Fruit fly (Drosophila melanogaster): ENCODE measurements around the gene CG8907.

The CG8907 gene

dm6 chr3R:17008018-17008674, at the start of gene CG8907:
CG8907 (plus strand) TSS chr3R:17008269.
- TF ChIP-seq Eip78C (GFP tag) (peak; percentile 49), svp (GFP tag) (peak; percentile 94), acj6 (GFP tag; optimal IDR thresholded peaks at IDR 0.05) (no peak), vri (GFP tag; optimal IDR thresholded peaks at IDR 0.05) (peak; percentile 93), Sox15 (GFP tag; optimal IDR thresholded peaks at IDR 0.05) (no peak)

- no peak for TF ChIP-seq OdsH (GFP tag; optimal IDR thresholded peaks at IDR 0.05)
- no peak for TF ChIP-seq CG15336 (GFP tag; IDR thresholded peaks at IDR 0.05)
- no peak for TF ChIP-seq CG3919 (GFP tag; optimal IDR thresholded peaks at IDR 0.05)
- TF ChIP-seq CG6276 (GFP tag; optimal IDR thresholded peaks at IDR 0.05), result peak; percentile 55
- TF ChIP-seq salr (GFP tag; optimal IDR thresholded peaks at IDR 0.05), result no peak
- TF ChIP-seq CG16779 (tag; optimal IDR thresholded peaks at IDR 0.05), result no peak
- TF ChIP-seq CG32006 (GFP tag; optimal IDR thresholded peaks at IDR 0.05), result no peak
- no peak for TF ChIP-seq CG1621 (tag; optimal IDR thresholded peaks at IDR 0.05)
- no peak for TF ChIP-seq CG11902 (GFP tag; optimal IDR thresholded peaks at IDR 0.05)
- no peak for TF ChIP-seq CG8632 (GFP tag; optimal IDR thresholded peaks at IDR 0.05)
- TF ChIP-seq fd59A (GFP tag; optimal IDR thresholded peaks at IDR 0.05), result no peak
- TF ChIP-seq CG6163 (GFP tag; IDR thresholded peaks at IDR 0.05), result peak; percentile 39; the same call in 1 of the 3 replicates
- TF ChIP-seq Eip78C (GFP tag), result no peak
- TF ChIP-seq CG8119 (GFP tag; IDR thresholded peaks at IDR 0.05), result no peak
Measured at dm6 chr3R:16960219-16960618, 47.9 kb upstream of the CG8907 start.

- TF ChIP-seq CG31627 (GFP tag; optimal IDR thresholded peaks at IDR 0.05) (no peak), CG3919 (GFP tag; optimal IDR thresholded peaks at IDR 0.05) (no peak), CG10669 (GFP tag; optimal IDR thresholded peaks at IDR 0.05) (no peak), CG15336 (GFP tag; IDR thresholded peaks at IDR 0.05) (no peak), CG16779 (tag; optimal IDR thresholded peaks at IDR 0.05) (no peak), CG8319 (GFP tag; optimal IDR thresholded peaks at IDR 0.05) (no peak), net (GFP tag; optimal IDR thresholded peaks at IDR 0.05) (no peak)
Measured at dm6 chr3R:16962303-16962702, 45.8 kb upstream of the CG8907 start.

- no peak for TF ChIP-seq CG7368 (GFP tag; optimal IDR thresholded peaks at IDR 0.05)
- peak; percentile 53 for TF ChIP-seq CG3032 (tag; optimal IDR thresholded peaks at IDR 0.05)
- TF ChIP-seq CG11902 (GFP tag; optimal IDR thresholded peaks at IDR 0.05), result peak; percentile 14
- TF ChIP-seq CG15336 (GFP tag; IDR thresholded peaks at IDR 0.05), result no peak
- TF ChIP-seq fd59A (GFP tag; optimal IDR thresholded peaks at IDR 0.05), result no peak
- no peak for TF ChIP-seq fd85E (GFP tag; optimal IDR thresholded peaks at IDR 0.05)
- TF ChIP-seq CG4318 (GFP tag; optimal IDR thresholded peaks at IDR 0.05), result no peak
- peak in 1 of 2 experiments; percentile 25 for TF ChIP-seq salr (GFP tag; optimal IDR thresholded peaks at IDR 0.05)
- TF ChIP-seq CG32006 (GFP tag; optimal IDR thresholded peaks at IDR 0.05), result no peak
- TF ChIP-seq Gug (GFP tag; IDR thresholded peaks at IDR 0.05), result peak; percentile 23; the same call in 1 of the 2 replicates
- peak; percentile 8 for TF ChIP-seq cyc (GFP tag; optimal IDR thresholded peaks at IDR 0.05)
- TF ChIP-seq CG10631 (GFP tag; optimal IDR thresholded peaks at IDR 0.05), result peak; percentile 57
- TF ChIP-seq CG16779 (tag; optimal IDR thresholded peaks at IDR 0.05), result no peak
- peak; percentile 42 for TF ChIP-seq pdm3 (GFP tag; optimal IDR thresholded peaks at IDR 0.05)
- TF ChIP-seq CG34406 (GFP tag; optimal IDR thresholded peaks at IDR 0.05), result peak; percentile 34
- peak; percentile 36 for TF ChIP-seq CG8632 (GFP tag; optimal IDR thresholded peaks at IDR 0.05)
- TF ChIP-seq CG6854 (GFP tag; optimal IDR thresholded peaks at IDR 0.05), result no peak
- no peak for TF ChIP-seq CG11294 (GFP tag; IDR thresholded peaks at IDR 0.05)
- TF ChIP-seq CG6792 (GFP tag; optimal IDR thresholded peaks at IDR 0.05), result peak; percentile 20
- no peak for TF ChIP-seq net (GFP tag; optimal IDR thresholded peaks at IDR 0.05)
- peak; percentile 3 for TF ChIP-seq Blimp-1 (GFP tag; optimal IDR thresholded peaks at IDR 0.05)
- TF ChIP-seq CG6276 (GFP tag; optimal IDR thresholded peaks at IDR 0.05), result no peak
- TF ChIP-seq Sox14 (GFP tag; optimal IDR thresholded peaks at IDR 0.05), result peak; percentile 68
- TF ChIP-seq Smox (GFP tag; optimal IDR thresholded peaks at IDR 0.05), result no peak
- TF ChIP-seq topi (GFP tag; optimal IDR thresholded peaks at IDR 0.05), result peak; percentile 39
- no peak for TF ChIP-seq Eip78C (GFP tag)
- no peak for TF ChIP-seq CG8119 (GFP tag; IDR thresholded peaks at IDR 0.05)
- TF ChIP-seq achi (GFP tag; optimal IDR thresholded peaks at IDR 0.05), result no peak
- TF ChIP-seq vri (GFP tag; optimal IDR thresholded peaks at IDR 0.05), result no peak
- no peak for TF ChIP-seq Sox102F (GFP tag; optimal IDR thresholded peaks at IDR 0.05)
- TF ChIP-seq CG31627 (GFP tag; optimal IDR thresholded peaks at IDR 0.05), result peak; percentile 23
- peak; percentile 51 for TF ChIP-seq lz (GFP tag; optimal IDR thresholded peaks at IDR 0.05)
- peak; percentile 83 for TF ChIP-seq CG1621 (tag; optimal IDR thresholded peaks at IDR 0.05)
Measured at dm6 chr3R:16969361-16970355, 38.4 kb upstream of the CG8907 start.
